Worm (Caenorhabditis elegans) whole organism, L1 larva: ENCODE data around the gene C01G10.5.
A peak's percentile ranks its signal among the peaks of the same experiment; 100 is the strongest.

Experiments
- C16A3.4 ChIP-seq: fragments of 150-350 bp; optimal IDR thresholded peaks from 2 replicates; lab custom pipeline; 2014; ENCODE audit warnings: missing biosample characterization, missing genetic modification characterization
- C34B4.2 ChIP-seq: sonication (generic microtip); optimal IDR thresholded peaks from 2 replicates; lab custom pipeline; 2017; ENCODE audit warnings: mild to moderate bottlenecking, missing genetic modification characterization, missing compliant biosample characterization
- Y116A8C.19 ChIP-seq: sonication (generic microtip); optimal IDR thresholded peaks from 2 replicates; lab custom pipeline; 2016; ENCODE audit warnings: missing compliant biosample characterization, missing genetic modification characterization, borderline replicate concordance
- aha-1 ChIP-seq: fragments of 150-350 bp; optimal IDR thresholded peaks from 2 replicates; lab custom pipeline; 2014; ENCODE audit warnings: missing biosample characterization, missing genetic modification characterization
- alr-1 ChIP-seq: fragments of 200-800 bp; sonication (Bioruptor generic); optimal IDR thresholded peaks from 2 replicates; lab custom pipeline; 2018; ENCODE audit warnings: borderline replicate concordance, mild to moderate bottlenecking, missing genetic modification characterization, missing compliant biosample characterization
- aly-2 ChIP-seq: fragments of 150-350 bp; optimal IDR thresholded peaks from 2 replicates; lab custom pipeline; 2014; ENCODE audit warnings: missing biosample characterization, missing genetic modification characterization
- blmp-1 ChIP-seq: fragments of 150-350 bp; optimal IDR thresholded peaks from 2 replicates; lab custom pipeline; 2014; ENCODE audit warnings: missing biosample characterization, missing genetic modification characterization
- ceh-82 ChIP-seq, 3 experiments: fragments of 150-350 bp in 1 of 3; sonication (generic microtip) in 2 of 3; optimal IDR thresholded peaks; 2 replicates each; lab custom pipeline; 2014 to 2017; ENCODE audit warnings: missing biosample characterization in 3 of 3, missing genetic modification characterization in 3 of 3
- dsc-1 ChIP-seq: sonication (generic microtip); optimal IDR thresholded peaks from 2 replicates; lab custom pipeline; 2016; ENCODE audit warnings: mild to moderate bottlenecking, missing genetic modification characterization, missing compliant biosample characterization
- efl-1 ChIP-seq, 4 experiments: fragments of 150-350 bp; optimal IDR thresholded peaks in 3 of 4; peaks in 1 of 4; 1 replicate in 1 of 4; 2 replicates in 3 of 4; lab custom pipeline; 2014; ENCODE audit warnings: missing biosample characterization in 2 of 4, missing genetic modification characterization in 2 of 4, missing genetic modification reagents in 2 of 4
- egl-27 ChIP-seq, 2 experiments: fragments of 150-350 bp in 1 of 2; sonication (generic microtip); optimal IDR thresholded peaks; 3 replicates each; lab custom pipeline; 2017 to 2018; ENCODE audit warnings: missing biosample characterization in 2 of 2, missing genetic modification characterization in 2 of 2, missing genetic modification reagents in 2 of 2
- fkh-10 ChIP-seq: sonication (generic microtip); optimal IDR thresholded peaks from 2 replicates; lab custom pipeline; 2017; ENCODE audit warnings: missing biosample characterization, missing genetic modification reagents, missing genetic modification characterization
- fkh-4 ChIP-seq: sonication (generic microtip); optimal IDR thresholded peaks from 2 replicates; lab custom pipeline; 2016; ENCODE audit warnings: missing compliant biosample characterization, missing genetic modification characterization, borderline replicate concordance
- fos-1 ChIP-seq: fragments of 150-350 bp; optimal IDR thresholded peaks from 2 replicates; lab custom pipeline; 2014; ENCODE audit warnings: missing biosample characterization, missing genetic modification characterization
- grh-1 ChIP-seq: fragments of 200-800 bp; sonication (Bioruptor generic); IDR thresholded peaks from 2 replicates; pipeline ENCODE4 v1.3.6; 2022; ENCODE audit warnings: missing genetic modification reagents, missing genetic modification characterization, missing compliant biosample characterization
- hlh-17 ChIP-seq: fragments of 200-800 bp; sonication (Bioruptor generic); optimal IDR thresholded peaks from 2 replicates; lab custom pipeline; 2018; ENCODE audit warnings: missing genetic modification characterization, mild to moderate bottlenecking, missing compliant biosample characterization, moderate library complexity, borderline replicate concordance
- hpl-2 ChIP-seq: fragments of 150-350 bp; optimal IDR thresholded peaks from 2 replicates; lab custom pipeline; 2014; ENCODE audit warnings: missing biosample characterization, missing genetic modification reagents, missing genetic modification characterization
- irx-1 ChIP-seq: sonication (generic microtip); optimal IDR thresholded peaks from 2 replicates; lab custom pipeline; 2016; ENCODE audit warnings: missing genetic modification characterization, missing compliant biosample characterization
- jun-1 ChIP-seq: fragments of 150-350 bp; optimal IDR thresholded peaks from 2 replicates; lab custom pipeline; 2014; ENCODE audit warnings: missing biosample characterization, missing genetic modification reagents, missing genetic modification characterization
- lin-13 ChIP-seq: fragments of 150-350 bp; optimal IDR thresholded peaks from 2 replicates; lab custom pipeline; 2014; ENCODE audit warnings: missing biosample characterization, missing genetic modification reagents, missing genetic modification characterization
- lin-14 ChIP-seq: fragments of 200-800 bp; sonication (Bioruptor generic); optimal IDR thresholded peaks from 2 replicates; lab custom pipeline; 2018; ENCODE audit warnings: mild to moderate bottlenecking, missing genetic modification characterization, moderate library complexity, missing compliant biosample characterization
- lin-15B ChIP-seq: fragments of 150-350 bp; sonication (generic microtip); optimal IDR thresholded peaks from 3 replicates; lab custom pipeline; 2014; ENCODE audit warnings: missing biosample characterization, missing genetic modification characterization
- lin-35 ChIP-seq, 2 experiments: fragments of 150-350 bp; optimal IDR thresholded peaks; 2 replicates each; lab custom pipeline; 2014; ENCODE audit warnings: missing biosample characterization in 2 of 2, missing genetic modification characterization in 2 of 2, missing genetic modification reagents in 2 of 2
- lin-39 ChIP-seq: fragments of 150-350 bp; optimal IDR thresholded peaks from 2 replicates; lab custom pipeline; 2014; ENCODE audit warnings: missing biosample characterization, missing genetic modification reagents, missing genetic modification characterization
- lir-3 ChIP-seq: sonication (generic microtip); optimal IDR thresholded peaks from 2 replicates; lab custom pipeline; 2016; ENCODE audit warnings: mild to moderate bottlenecking, missing genetic modification characterization, moderate library complexity, missing compliant biosample characterization; ENCODE audit not compliant: poor library complexity
- mdl-1 ChIP-seq, 2 experiments: fragments of 150-350 bp; optimal IDR thresholded peaks; 2 replicates each; lab custom pipeline; 2014 to 2017; ENCODE audit warnings: missing biosample characterization in 2 of 2, missing genetic modification characterization in 2 of 2, inconsistent platforms in 1 of 2
- mef-2 ChIP-seq: fragments of 150-350 bp; optimal IDR thresholded peaks from 2 replicates; lab custom pipeline; 2014; ENCODE audit warnings: missing biosample characterization, missing genetic modification characterization
- mep-1 ChIP-seq: fragments of 150-350 bp; optimal IDR thresholded peaks from 2 replicates; lab custom pipeline; 2014; ENCODE audit warnings: missing biosample characterization, missing genetic modification characterization
- nhr-11 ChIP-seq: fragments of 150-350 bp; optimal IDR thresholded peaks from 2 replicates; lab custom pipeline; 2014; ENCODE audit warnings: missing biosample characterization, missing genetic modification characterization
- nhr-19 ChIP-seq: fragments of 200-800 bp; sonication (Bioruptor generic); conservative IDR thresholded peaks from 2 replicates; pipeline ENCODE4 v1.3.6; 2022; ENCODE audit warnings: missing genetic modification characterization, missing compliant biosample characterization
- nhr-20 ChIP-seq: sonication (generic microtip); optimal IDR thresholded peaks from 2 replicates; lab custom pipeline; 2016; ENCODE audit warnings: mild to moderate bottlenecking, missing genetic modification characterization, missing compliant biosample characterization
- nhr-237 ChIP-seq: fragments of 150-350 bp; optimal IDR thresholded peaks from 2 replicates; lab custom pipeline; 2014; ENCODE audit warnings: missing biosample characterization, missing genetic modification characterization
- nhr-47 ChIP-seq: sonication (generic microtip); optimal IDR thresholded peaks from 2 replicates; lab custom pipeline; 2016; ENCODE audit warnings: mild to moderate bottlenecking, missing genetic modification characterization, moderate library complexity, missing compliant biosample characterization
- nhr-71 ChIP-seq: sonication (generic microtip); optimal IDR thresholded peaks from 2 replicates; lab custom pipeline; 2016; ENCODE audit warnings: mild to moderate bottlenecking, missing genetic modification characterization, moderate library complexity, missing compliant biosample characterization
- nhr-77 ChIP-seq: fragments of 150-350 bp; optimal IDR thresholded peaks from 2 replicates; lab custom pipeline; 2014; ENCODE audit warnings: missing biosample characterization, missing genetic modification characterization
- pax-3 ChIP-seq: fragments of 200-800 bp; sonication (Bioruptor generic); optimal IDR thresholded peaks from 2 replicates; lab custom pipeline; 2018; ENCODE audit warnings: mild to moderate bottlenecking, missing genetic modification characterization, moderate library complexity, missing compliant biosample characterization
- pqm-1 ChIP-seq: sonication (generic microtip); optimal IDR thresholded peaks from 3 replicates; lab custom pipeline; 2017; ENCODE audit warnings: missing biosample characterization, missing genetic modification characterization
- rnt-1 ChIP-seq: sonication (generic microtip); optimal IDR thresholded peaks from 2 replicates; lab custom pipeline; 2016; ENCODE audit warnings: mild to moderate bottlenecking, missing genetic modification characterization, moderate library complexity, missing compliant biosample characterization
- skn-1 ChIP-seq: fragments of 150-350 bp; optimal IDR thresholded peaks from 2 replicates; lab custom pipeline; 2014; ENCODE audit warnings: missing biosample characterization, missing genetic modification characterization
- snpc-4 ChIP-seq: fragments of 150-350 bp; optimal IDR thresholded peaks from 2 replicates; lab custom pipeline; 2014; ENCODE audit warnings: missing biosample characterization, missing genetic modification characterization
- snu-23 ChIP-seq: sonication (generic microtip); optimal IDR thresholded peaks from 2 replicates; lab custom pipeline; 2016; ENCODE audit warnings: missing genetic modification characterization, missing compliant biosample characterization
- sox-4 ChIP-seq: sonication (generic microtip); optimal IDR thresholded peaks from 2 replicates; lab custom pipeline; 2016; ENCODE audit warnings: missing genetic modification characterization, missing compliant biosample characterization
- sup-37 ChIP-seq: fragments of 200-800 bp; sonication (Bioruptor generic); optimal IDR thresholded peaks from 2 replicates; lab custom pipeline; 2018; ENCODE audit warnings: mild to moderate bottlenecking, missing genetic modification characterization, missing compliant biosample characterization
- swsn-7 ChIP-seq: sonication (generic microtip); optimal IDR thresholded peaks from 2 replicates; lab custom pipeline; 2016; ENCODE audit warnings: missing genetic modification characterization, missing compliant biosample characterization
- unc-130 ChIP-seq: fragments of 150-350 bp; optimal IDR thresholded peaks from 2 replicates; lab custom pipeline; 2017; ENCODE audit warnings: missing biosample characterization, missing genetic modification characterization, inconsistent platforms
- xbp-1 ChIP-seq: sonication (generic microtip); optimal IDR thresholded peaks from 2 replicates; lab custom pipeline; 2016; ENCODE audit warnings: missing genetic modification characterization, missing compliant biosample characterization
- zag-1 ChIP-seq: fragments of 150-350 bp; optimal IDR thresholded peaks from 2 replicates; lab custom pipeline; 2014; ENCODE audit warnings: missing biosample characterization, missing genetic modification characterization
- ztf-11 ChIP-seq, 2 experiments: sonication (generic microtip); optimal IDR thresholded peaks; 2 replicates each; lab custom pipeline; 2016 to 2017; ENCODE audit warnings: missing genetic modification characterization in 2 of 2, missing biosample characterization in 1 of 2, missing compliant biosample characterization in 1 of 2

C01G10.5 gene

ce11 chrV:15072738-15073137, 16.6 kb downstream of the C01G10.5 start:
- peak; percentile 64 for TF ChIP-seq lin-14 (GFP tag; lab: Kevin White, UChicago)
- TF ChIP-seq mep-1 (tag; lab: Kevin White, UChicago): no peak

- peak; percentile 95 for TF ChIP-seq rnt-1 (tag; lab: Kevin White, UChicago)
- peak; percentile 49 to 84 (median 70) for TF ChIP-seq ceh-82 (tag; optimal IDR thresholded peaks at IDR 0.05; lab: Kevin White, UChicago)
- TF ChIP-seq fos-1: peak; percentile 77
- peak; percentile 56 for TF ChIP-seq fkh-10
- TF ChIP-seq sox-4 (tag; lab: Kevin White, UChicago): peak; percentile 14
- TF ChIP-seq efl-1 (optimal IDR thresholded peaks at IDR 0.05; lab: Kevin White, UChicago): peak; percentile 76 to 80
- TF ChIP-seq efl-1 (GFP tag; optimal IDR thresholded peaks at IDR 0.05 in 1 of 2; lab: Kevin White, UChicago): peak; percentile 52 to 94
- peak; percentile 66 for TF ChIP-seq C16A3.4 (tag; lab: Kevin White, UChicago)
- TF ChIP-seq hlh-17: no peak
- TF ChIP-seq grh-1 (GFP tag; lab: Robert Waterston, UW): no peak
- no peak for TF ChIP-seq hpl-2
- TF ChIP-seq aha-1 (tag; lab: Kevin White, UChicago): peak; percentile 7
- no peak for TF ChIP-seq alr-1
- TF ChIP-seq nhr-20 (tag; lab: Kevin White, UChicago): peak; percentile 81
- peak; percentile 90 for TF ChIP-seq swsn-7
- TF ChIP-seq unc-130 (tag; lab: Kevin White, UChicago): peak; percentile 19
- TF ChIP-seq nhr-47 (tag; lab: Kevin White, UChicago): peak; percentile 88
- TF ChIP-seq lin-35 (GFP tag; optimal IDR thresholded peaks at IDR 0.05; lab: Kevin White, UChicago): peak; percentile 38 to 70
- peak; percentile 62 for TF ChIP-seq lin-13 (GFP tag; lab: Kevin White, UChicago)
- peak; percentile 81 for TF ChIP-seq jun-1 (tag; lab: Kevin White, UChicago)
- TF ChIP-seq nhr-19 (GFP tag; lab: Robert Waterston, UW): peak; percentile 81
- peak; percentile 91 for TF ChIP-seq zag-1 (tag; lab: Kevin White, UChicago)
- no peak for TF ChIP-seq pqm-1 (tag; lab: Kevin White, UChicago)
- TF ChIP-seq snu-23 (GFP tag; lab: Kevin White, UChicago): peak; percentile 90
- TF ChIP-seq blmp-1: peak; percentile 36
- TF ChIP-seq mef-2 (tag; lab: Kevin White, UChicago): peak; percentile 55
- no peak for TF ChIP-seq sup-37 (GFP tag; lab: Kevin White, UChicago)
- peak; percentile 40 for TF ChIP-seq snpc-4 (tag; lab: Kevin White, UChicago)
- TF ChIP-seq irx-1 (tag; lab: Kevin White, UChicago): peak; percentile 80
- TF ChIP-seq skn-1 (tag; lab: Kevin White, UChicago): peak; percentile 20
- no peak for TF ChIP-seq C34B4.2 (tag; lab: Kevin White, UChicago)
- peak; percentile 88 for TF ChIP-seq pax-3 (tag; lab: Kevin White, UChicago)
- peak; percentile 41 for TF ChIP-seq aly-2 (tag; lab: Kevin White, UChicago)
- TF ChIP-seq dsc-1 (tag; lab: Kevin White, UChicago): peak; percentile 89
- TF ChIP-seq lin-15B (tag; lab: Kevin White, UChicago): peak; percentile 29
- TF ChIP-seq mep-1 (tag; lab: Kevin White, UChicago): peak; percentile 92
- peak; percentile 40 for TF ChIP-seq fkh-4 (tag; lab: Kevin White, UChicago)
- TF ChIP-seq nhr-11 (tag; lab: Kevin White, UChicago): peak; percentile 63
- peak; percentile 63 for TF ChIP-seq lin-39 (tag; lab: Kevin White, UChicago)
- TF ChIP-seq lir-3 (tag; lab: Kevin White, UChicago): peak; percentile 81
- peak in 1 of 2 experiments; percentile 58 for TF ChIP-seq ztf-11 (tag; optimal IDR thresholded peaks at IDR 0.05; lab: Kevin White, UChicago)
- TF ChIP-seq egl-27 (tag; optimal IDR thresholded peaks at IDR 0.05; lab: Kevin White, UChicago): peak; percentile 58 to 76
- TF ChIP-seq mdl-1 (tag; optimal IDR thresholded peaks at IDR 0.05; lab: Kevin White, UChicago): peak in 1 of 2 experiments; percentile 50
- TF ChIP-seq nhr-71 (tag; lab: Kevin White, UChicago): peak; percentile 94
- peak; percentile 71 for TF ChIP-seq nhr-77 (tag; lab: Kevin White, UChicago)
- peak; percentile 80 for TF ChIP-seq xbp-1 (tag; lab: Kevin White, UChicago)
- TF ChIP-seq nhr-237 (tag; lab: Kevin White, UChicago): peak; percentile 77
- TF ChIP-seq Y116A8C.19 (tag; lab: Kevin White, UChicago): no peak
Measured at ce11 chrV:15071015-15071810, 18.1 kb downstream of the C01G10.5 start, which contains the start of gene unc-76. Gene unc-76, plus strand, starts transcription at chrV:15071760.
